Worm (Caenorhabditis elegans) whole organism, mixed stage, embryonic: Measurements from ENCODE around the gene nas-38.

Experiments
- M03D4.4 ChIP-seq: sonication (generic microtip); optimal IDR thresholded peaks from 2 replicates; lab custom pipeline; 2017; ENCODE audit warnings: mild to moderate bottlenecking, missing genetic modification characterization, missing compliant biosample characterization
- bed-3 ChIP-seq: fragments of 200-800 bp; sonication (Bioruptor generic); optimal IDR thresholded peaks from 3 replicates; lab custom pipeline; 2018; ENCODE audit warnings: mild to moderate bottlenecking, missing genetic modification characterization, moderate library complexity, missing compliant biosample characterization
- blmp-1 ChIP-seq: fragments of 150-350 bp; optimal IDR thresholded peaks from 2 replicates; lab custom pipeline; 2014; ENCODE audit warnings: missing biosample characterization, missing genetic modification characterization
- ceh-39 ChIP-seq: fragments of 150-350 bp; optimal IDR thresholded peaks from 2 replicates; lab custom pipeline; 2014; ENCODE audit warnings: missing biosample characterization, missing genetic modification characterization
- ceh-43 ChIP-seq: fragments of 200-800 bp; sonication (Bioruptor generic); optimal IDR thresholded peaks from 2 replicates; lab custom pipeline; 2018; ENCODE audit warnings: mild to moderate bottlenecking, missing genetic modification characterization, moderate library complexity, missing compliant biosample characterization
- ceh-83 ChIP-seq: fragments of 200-800 bp; sonication (Bioruptor generic); optimal IDR thresholded peaks from 2 replicates; lab custom pipeline; 2018; ENCODE audit warnings: mild to moderate bottlenecking, missing genetic modification characterization, missing compliant biosample characterization
- ces-1 ChIP-seq: fragments of 150-350 bp; optimal IDR thresholded peaks from 2 replicates; lab custom pipeline; 2014; ENCODE audit warnings: missing biosample characterization, missing genetic modification reagents, missing genetic modification characterization
- cnd-1 ChIP-seq: fragments of 200-800 bp; sonication (Bioruptor generic); optimal IDR thresholded peaks from 2 replicates; lab custom pipeline; 2018; ENCODE audit warnings: mild to moderate bottlenecking, missing genetic modification characterization, missing compliant biosample characterization
- drap-1 ChIP-seq: fragments of 200-800 bp; sonication (Bioruptor generic); optimal IDR thresholded peaks from 3 replicates; lab custom pipeline; 2018; ENCODE audit warnings: mild to moderate bottlenecking, missing genetic modification characterization, missing compliant biosample characterization
- elt-1 ChIP-seq: sonication (generic microtip); optimal IDR thresholded peaks from 2 replicates; lab custom pipeline; 2017; ENCODE audit warnings: missing genetic modification characterization, mild to moderate bottlenecking, missing compliant biosample characterization, antibody characterized with exemption, moderate library complexity, borderline replicate concordance; ENCODE audit not compliant: insufficient read depth
- elt-3 ChIP-seq: fragments of 150-350 bp; optimal IDR thresholded peaks from 2 replicates; lab custom pipeline; 2014; ENCODE audit warnings: missing biosample characterization, missing genetic modification characterization
- flh-1 ChIP-seq: fragments of 200-800 bp; sonication (Bioruptor generic); optimal IDR thresholded peaks from 2 replicates; lab custom pipeline; 2018; ENCODE audit warnings: mild to moderate bottlenecking, missing genetic modification characterization, moderate library complexity, missing compliant biosample characterization
- ham-2 ChIP-seq: fragments of 200-800 bp; sonication (Bioruptor generic); optimal IDR thresholded peaks from 2 replicates; lab custom pipeline; 2018; ENCODE audit warnings: mild to moderate bottlenecking, missing genetic modification characterization, missing compliant biosample characterization
- hlh-1 ChIP-seq: fragments of 150-350 bp; optimal IDR thresholded peaks from 2 replicates; lab custom pipeline; 2014; ENCODE audit warnings: missing biosample characterization, missing genetic modification reagents, missing genetic modification characterization
- lin-13 ChIP-seq: fragments of 150-350 bp; optimal IDR thresholded peaks from 2 replicates; lab custom pipeline; 2014; ENCODE audit warnings: missing biosample characterization, missing genetic modification characterization
- lin-32 ChIP-seq: fragments of 200-800 bp; sonication (Bioruptor generic); optimal IDR thresholded peaks from 2 replicates; lab custom pipeline; 2018; ENCODE audit warnings: mild to moderate bottlenecking, missing genetic modification characterization, missing compliant biosample characterization
- mep-1 ChIP-seq: fragments of 150-350 bp; optimal IDR thresholded peaks from 2 replicates; lab custom pipeline; 2017; ENCODE audit warnings: missing biosample characterization, missing genetic modification reagents, missing genetic modification characterization, inconsistent platforms
- mls-2 ChIP-seq: sonication (generic microtip); optimal IDR thresholded peaks from 2 replicates; lab custom pipeline; 2016; ENCODE audit warnings: mild to moderate bottlenecking, missing genetic modification characterization, moderate library complexity, missing compliant biosample characterization
- nhr-2 ChIP-seq: fragments of 150-350 bp; optimal IDR thresholded peaks from 2 replicates; lab custom pipeline; 2014; ENCODE audit warnings: missing biosample characterization, missing genetic modification characterization
- nhr-237 ChIP-seq: fragments of 150-350 bp; optimal IDR thresholded peaks from 2 replicates; lab custom pipeline; 2014; ENCODE audit warnings: missing biosample characterization, missing genetic modification characterization
- nhr-28 ChIP-seq: fragments of 150-350 bp; optimal IDR thresholded peaks from 2 replicates; lab custom pipeline; 2014; ENCODE audit warnings: missing biosample characterization, missing genetic modification characterization
- nhr-76 ChIP-seq: sonication (generic microtip); optimal IDR thresholded peaks from 2 replicates; lab custom pipeline; 2017; ENCODE audit warnings: missing biosample characterization, missing genetic modification characterization
- pha-4 ChIP-seq: fragments of 150-350 bp; optimal IDR thresholded peaks from 2 replicates; lab custom pipeline; 2018; ENCODE audit warnings: missing biosample characterization, missing genetic modification reagents, missing genetic modification characterization
- sem-2 ChIP-seq: fragments of 200-800 bp; sonication (Bioruptor generic); optimal IDR thresholded peaks from 2 replicates; lab custom pipeline; 2018; ENCODE audit warnings: mild to moderate bottlenecking, missing genetic modification characterization, missing compliant biosample characterization
- snpc-4 ChIP-seq: fragments of 150-350 bp; optimal IDR thresholded peaks from 2 replicates; lab custom pipeline; 2014; ENCODE audit warnings: missing biosample characterization, missing genetic modification characterization
- sptf-1 ChIP-seq: sonication (generic microtip); optimal IDR thresholded peaks from 2 replicates; lab custom pipeline; 2017; ENCODE audit warnings: mild to moderate bottlenecking, missing genetic modification characterization, moderate library complexity, missing compliant biosample characterization
- tbx-8 ChIP-seq: fragments of 200-800 bp; sonication (Bioruptor generic); optimal IDR thresholded peaks from 2 replicates; lab custom pipeline; 2018; ENCODE audit warnings: mild to moderate bottlenecking, missing genetic modification characterization, moderate library complexity, missing compliant biosample characterization
- unc-120 ChIP-seq: sonication (generic microtip); optimal IDR thresholded peaks from 2 replicates; lab custom pipeline; 2017; ENCODE audit warnings: missing genetic modification characterization, missing compliant biosample characterization; ENCODE audit not compliant: poor library complexity, severe bottlenecking
- unc-39 ChIP-seq: fragments of 150-350 bp; optimal IDR thresholded peaks from 2 replicates; lab custom pipeline; 2014; ENCODE audit warnings: missing biosample characterization, missing genetic modification characterization
- unc-62 ChIP-seq: fragments of 150-350 bp; optimal IDR thresholded peaks from 2 replicates; lab custom pipeline; 2014; ENCODE audit warnings: missing biosample characterization, missing genetic modification reagents, missing genetic modification characterization
- zip-8 ChIP-seq: fragments of 150-350 bp; optimal IDR thresholded peaks from 2 replicates; lab custom pipeline; 2014; ENCODE audit warnings: missing biosample characterization, missing genetic modification characterization
- ztf-11 ChIP-seq: fragments of 150-350 bp; optimal IDR thresholded peaks from 2 replicates; lab custom pipeline; 2014; ENCODE audit warnings: missing biosample characterization, missing genetic modification characterization

The nas-38 gene

ce11 chrX:542807-543206 is 15.2 kb upstream of the nas-38 start, which contains the start of gene F28C10.1:
Gene F28C10.1 (plus strand): TSS chrX:543107.
- no peak for TF ChIP-seq ceh-39 (tag; lab: Kevin White, UChicago)
- TF ChIP-seq lin-13 (tag; lab: Kevin White, UChicago), result no peak
- no peak for TF ChIP-seq sem-2
- no peak for TF ChIP-seq ceh-83 (GFP tag; lab: Kevin White, UChicago)
- no peak for TF ChIP-seq nhr-2
- no peak for TF ChIP-seq tbx-8 (GFP tag; lab: Kevin White, UChicago)
- TF ChIP-seq nhr-237 (tag; lab: Kevin White, UChicago), result no peak
- no peak for TF ChIP-seq mep-1
- no peak for TF ChIP-seq ham-2 (GFP tag; lab: Kevin White, UChicago)
- no peak for TF ChIP-seq zip-8
- TF ChIP-seq lin-32 (GFP tag; lab: Kevin White, UChicago), result no peak
- no peak for TF ChIP-seq bed-3 (GFP tag; lab: Kevin White, UChicago)
- TF ChIP-seq drap-1, result no peak
- no peak for TF ChIP-seq ztf-11
- no peak for TF ChIP-seq mls-2 (tag; lab: Kevin White, UChicago)
- no peak for TF ChIP-seq unc-39 (tag; lab: Kevin White, UChicago)
- TF ChIP-seq, all 35 proteins: peak for 0

DNA sequence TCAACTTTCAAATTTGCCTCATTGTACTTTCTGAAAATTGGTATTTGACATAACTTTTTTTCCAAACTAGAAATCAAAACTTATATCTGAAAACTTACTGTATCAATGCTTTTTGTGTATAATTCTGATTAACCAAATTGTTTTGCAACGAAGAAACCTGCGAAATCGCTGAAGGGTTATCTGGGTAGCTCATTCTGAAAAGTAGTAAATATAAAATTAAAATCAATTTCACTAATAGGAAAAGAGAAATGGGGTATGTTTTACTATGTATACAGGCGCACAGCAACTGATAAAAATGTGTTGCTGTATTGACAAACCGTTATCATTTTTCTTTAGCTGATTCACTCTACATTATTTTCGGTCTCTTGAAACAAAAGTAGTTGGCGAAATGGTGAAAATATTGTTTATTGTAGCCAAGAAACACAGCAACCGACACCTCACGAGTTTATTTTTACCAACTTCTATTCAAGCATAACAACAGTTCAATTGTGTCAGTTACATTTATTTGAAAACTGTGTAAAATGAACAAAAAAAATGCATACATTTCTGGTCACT is 6.7 kb upstream of the nas-38 start, which contains the start of gene F57C12.2:
Gene F57C12.2 (minus strand): TSS at position 218 of the 555 bp plus-strand sequence.
- TF ChIP-seq nhr-2 (no peak), lin-32 (GFP tag; lab: Kevin White, UChicago) (no peak), drap-1 (no peak)

DNA sequence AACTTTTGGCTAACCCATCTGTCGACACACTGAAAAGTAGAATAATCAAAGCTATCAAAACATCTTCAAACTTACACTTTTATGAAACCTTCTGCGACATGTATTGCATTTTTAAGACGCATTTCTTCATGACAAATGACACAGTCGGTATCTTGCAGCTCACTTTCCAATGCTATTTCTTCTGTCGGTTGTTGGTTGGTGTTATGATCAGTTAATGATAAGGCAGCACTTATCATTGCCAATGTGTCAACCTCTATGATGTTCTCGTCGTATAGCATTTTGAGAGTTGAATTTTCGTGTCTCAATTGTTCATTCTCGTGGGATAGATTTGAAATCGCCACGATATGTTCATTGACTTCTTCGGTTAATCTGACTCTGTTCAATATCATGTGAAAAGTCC is 4.5 kb upstream of the nas-38 start:
- TF ChIP-seq pha-4 (tag; lab: Kevin White, UChicago) (no peak), flh-1 (GFP tag; lab: Kevin White, UChicago) (no peak), zip-8 (no peak), lin-32 (GFP tag; lab: Kevin White, UChicago) (no peak), snpc-4 (tag; lab: Kevin White, UChicago) (no peak), hlh-1 (no peak), ham-2 (GFP tag; lab: Kevin White, UChicago) (no peak), nhr-2 (no peak), nhr-237 (tag; lab: Kevin White, UChicago) (no peak), sptf-1 (tag; lab: Kevin White, UChicago) (no peak), ceh-39 (tag; lab: Kevin White, UChicago) (no peak), nhr-76 (no peak), mls-2 (tag; lab: Kevin White, UChicago) (no peak), nhr-28 (no peak), ztf-11 (no peak), elt-3 (tag; lab: Kevin White, UChicago) (no peak), unc-39 (tag; lab: Kevin White, UChicago) (no peak), drap-1 (no peak), unc-62 (no peak), ceh-43 (GFP tag; lab: Kevin White, UChicago) (no peak)

DNA sequence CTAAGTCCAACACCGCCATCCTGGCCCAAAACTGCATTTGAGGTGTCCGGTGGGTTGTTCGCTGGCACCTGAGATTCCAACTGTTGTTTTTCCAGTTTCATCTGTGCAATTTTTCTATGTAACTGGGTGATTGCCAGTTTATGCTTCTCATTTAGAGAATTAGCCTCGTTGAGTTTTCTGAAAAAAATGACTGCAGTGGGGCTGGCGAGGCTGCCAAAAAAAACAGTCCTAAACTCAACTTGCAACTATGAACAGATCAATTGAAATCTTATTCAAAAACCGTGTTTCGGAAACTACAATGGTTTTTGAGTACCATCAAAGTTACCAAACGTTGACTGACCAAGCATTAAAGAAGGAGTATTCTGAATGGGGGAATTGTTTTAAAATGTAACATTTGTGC is 4.1 kb upstream of the nas-38 start, which contains the start of gene F57C12.6:
Gene F57C12.6 (minus strand): TSS at position 101 of the 400 bp plus-strand sequence.
- TF ChIP-seq flh-1 (GFP tag; lab: Kevin White, UChicago), result no peak
- no peak for TF ChIP-seq ceh-83 (GFP tag; lab: Kevin White, UChicago)
- no peak for TF ChIP-seq drap-1
- TF ChIP-seq unc-62, result no peak
- TF ChIP-seq lin-32 (GFP tag; lab: Kevin White, UChicago), result no peak
- TF ChIP-seq ces-1, result no peak
- no peak for TF ChIP-seq unc-120
- TF ChIP-seq elt-1, result no peak
- no peak for TF ChIP-seq ceh-43 (GFP tag; lab: Kevin White, UChicago)
- no peak for TF ChIP-seq mep-1
- no peak for TF ChIP-seq snpc-4 (tag; lab: Kevin White, UChicago)
- no peak for TF ChIP-seq blmp-1 (tag; lab: Kevin White, UChicago)
- no peak for TF ChIP-seq cnd-1 (tag; lab: Kevin White, UChicago)
- TF ChIP-seq unc-39 (tag; lab: Kevin White, UChicago), result no peak
- TF ChIP-seq pha-4 (tag; lab: Kevin White, UChicago), result no peak
- no peak for TF ChIP-seq nhr-28
- no peak for TF ChIP-seq elt-3 (tag; lab: Kevin White, UChicago)
- no peak for TF ChIP-seq M03D4.4
- no peak for TF ChIP-seq ztf-11
